Worm (Caenorhabditis elegans) whole organism, L3 larva: ENCODE data around the gene clc-9.

Source experiments
- R02D3.7 ChIP-seq: fragments of 150-350 bp; optimal IDR thresholded peaks from 2 replicates; lab custom pipeline; 2014; ENCODE audit warnings: missing biosample characterization, missing genetic modification characterization
- ZK546.5 ChIP-seq: sonication (generic microtip); optimal IDR thresholded peaks from 2 replicates; lab custom pipeline; 2017; ENCODE audit warnings: missing biosample characterization, missing genetic modification characterization
- ama-1 ChIP-seq: fragments of 150-350 bp; optimal IDR thresholded peaks from 2 replicates; lab custom pipeline; 2018
- ceh-28 ChIP-seq: fragments of 150-350 bp; optimal IDR thresholded peaks from 2 replicates; lab custom pipeline; 2014; ENCODE audit warnings: missing biosample characterization, missing genetic modification reagents, missing genetic modification characterization
- ceh-82 ChIP-seq: fragments of 150-350 bp; optimal IDR thresholded peaks from 2 replicates; lab custom pipeline; 2014; ENCODE audit warnings: missing biosample characterization, missing genetic modification characterization
- ceh-9 ChIP-seq: sonication (generic microtip); optimal IDR thresholded peaks from 2 replicates; lab custom pipeline; 2018; ENCODE audit warnings: missing biosample characterization, missing genetic modification characterization
- daf-12 ChIP-seq: fragments of 150-350 bp; optimal IDR thresholded peaks from 2 replicates; lab custom pipeline; 2014; ENCODE audit warnings: missing biosample characterization, missing genetic modification reagents, missing genetic modification characterization
- egl-27 ChIP-seq: sonication (generic microtip); optimal IDR thresholded peaks from 4 replicates; lab custom pipeline; 2017; ENCODE audit warnings: missing biosample characterization, missing genetic modification reagents, missing genetic modification characterization
- egl-5 ChIP-seq: fragments of 150-350 bp; optimal IDR thresholded peaks from 2 replicates; lab custom pipeline; 2017; ENCODE audit warnings: missing biosample characterization, missing genetic modification reagents, missing genetic modification characterization, inconsistent platforms
- elt-1 ChIP-seq: fragments of 150-350 bp; optimal IDR thresholded peaks from 2 replicates; lab custom pipeline; 2014; ENCODE audit warnings: missing biosample characterization, missing genetic modification characterization
- elt-2 ChIP-seq: sonication (generic microtip); optimal IDR thresholded peaks from 2 replicates; lab custom pipeline; 2016; ENCODE audit warnings: missing genetic modification reagents, mild to moderate bottlenecking, missing genetic modification characterization, missing compliant biosample characterization
- eor-1 ChIP-seq, 2 experiments: fragments of 150-350 bp; optimal IDR thresholded peaks; 2 replicates each; lab custom pipeline; 2014 to 2018; ENCODE audit warnings: missing biosample characterization in 2 of 2, missing genetic modification characterization in 2 of 2
- fkh-10 ChIP-seq: sonication (generic microtip); optimal IDR thresholded peaks from 2 replicates; lab custom pipeline; 2017; ENCODE audit warnings: missing biosample characterization, missing genetic modification reagents, missing genetic modification characterization
- fkh-2 ChIP-seq: fragments of 150-350 bp; optimal IDR thresholded peaks from 2 replicates; lab custom pipeline; 2014; ENCODE audit warnings: missing biosample characterization, missing genetic modification reagents, missing genetic modification characterization
- hmg-11 ChIP-seq: sonication (generic microtip); optimal IDR thresholded peaks from 2 replicates; lab custom pipeline; 2016; ENCODE audit warnings: missing genetic modification characterization, missing compliant biosample characterization
- jun-1 ChIP-seq: fragments of 150-350 bp; optimal IDR thresholded peaks from 2 replicates; lab custom pipeline; 2014; ENCODE audit warnings: missing biosample characterization, missing genetic modification reagents, missing genetic modification characterization
- lin-15B ChIP-seq: fragments of 150-350 bp; optimal IDR thresholded peaks from 2 replicates; lab custom pipeline; 2014; ENCODE audit warnings: missing biosample characterization, missing genetic modification characterization
- lin-39 ChIP-seq: fragments of 150-350 bp; optimal IDR thresholded peaks from 2 replicates; lab custom pipeline; 2018; ENCODE audit warnings: missing biosample characterization, missing genetic modification reagents, missing genetic modification characterization
- lsy-12 ChIP-seq: sonication (generic microtip); optimal IDR thresholded peaks from 2 replicates; lab custom pipeline; 2016; ENCODE audit warnings: mild to moderate bottlenecking, missing genetic modification characterization, missing compliant biosample characterization
- mdl-1 ChIP-seq: fragments of 150-350 bp; optimal IDR thresholded peaks from 2 replicates; lab custom pipeline; 2014; ENCODE audit warnings: missing biosample characterization, missing genetic modification characterization
- nfya-1 ChIP-seq: sonication (generic microtip); optimal IDR thresholded peaks from 2 replicates; lab custom pipeline; 2017; ENCODE audit warnings: missing genetic modification characterization, mild to moderate bottlenecking, missing compliant biosample characterization, antibody characterized with exemption, moderate library complexity; ENCODE audit not compliant: insufficient read depth
- nhr-11 ChIP-seq: fragments of 150-350 bp; optimal IDR thresholded peaks from 2 replicates; lab custom pipeline; 2014; ENCODE audit warnings: missing biosample characterization, missing genetic modification characterization
- nhr-12 ChIP-seq: fragments of 150-350 bp; optimal IDR thresholded peaks from 2 replicates; lab custom pipeline; 2014; ENCODE audit warnings: missing biosample characterization, missing genetic modification characterization
- nhr-23 ChIP-seq: fragments of 150-350 bp; optimal IDR thresholded peaks from 2 replicates; lab custom pipeline; 2014; ENCODE audit warnings: missing biosample characterization, missing genetic modification reagents, missing genetic modification characterization
- nhr-25 ChIP-seq: sonication (generic microtip); optimal IDR thresholded peaks from 2 replicates; lab custom pipeline; 2017; ENCODE audit warnings: missing biosample characterization, missing genetic modification characterization
- nhr-43 ChIP-seq: sonication (generic microtip); optimal IDR thresholded peaks from 2 replicates; lab custom pipeline; 2016; ENCODE audit warnings: mild to moderate bottlenecking, missing genetic modification characterization, missing compliant biosample characterization; ENCODE audit not compliant: poor library complexity, severe bottlenecking
- nhr-76 ChIP-seq: fragments of 150-350 bp; sonication (generic microtip); optimal IDR thresholded peaks from 5 replicates; lab custom pipeline; 2014; ENCODE audit warnings: missing biosample characterization, missing genetic modification characterization
- nhr-77 ChIP-seq: fragments of 150-350 bp; optimal IDR thresholded peaks from 2 replicates; lab custom pipeline; 2014; ENCODE audit warnings: missing biosample characterization, missing genetic modification characterization
- pha-4 ChIP-seq: fragments of 150-350 bp; optimal IDR thresholded peaks from 2 replicates; lab custom pipeline; 2014; ENCODE audit warnings: missing biosample characterization, missing genetic modification reagents, missing genetic modification characterization
- pqm-1 ChIP-seq: fragments of 150-350 bp; optimal IDR thresholded peaks from 2 replicates; lab custom pipeline; 2017; ENCODE audit warnings: missing biosample characterization, missing genetic modification characterization, inconsistent platforms
- sea-2 ChIP-seq: fragments of 150-350 bp; sonication (generic microtip); optimal IDR thresholded peaks from 4 replicates; lab custom pipeline; 2014; ENCODE audit warnings: missing biosample characterization, missing genetic modification reagents, missing genetic modification characterization
- skn-1 ChIP-seq: fragments of 150-350 bp; optimal IDR thresholded peaks from 2 replicates; lab custom pipeline; 2014; ENCODE audit warnings: missing biosample characterization, missing genetic modification characterization
- snpc-4 ChIP-seq: fragments of 150-350 bp; optimal IDR thresholded peaks from 2 replicates; lab custom pipeline; 2014; ENCODE audit warnings: missing biosample characterization, missing genetic modification characterization
- tbx-2 ChIP-seq: sonication (generic microtip); optimal IDR thresholded peaks from 2 replicates; lab custom pipeline; 2016; ENCODE audit warnings: mild to moderate bottlenecking, missing genetic modification characterization, missing compliant biosample characterization
- unc-39 ChIP-seq: sonication (generic microtip); optimal IDR thresholded peaks from 4 replicates; lab custom pipeline; 2017; ENCODE audit warnings: missing biosample characterization, missing genetic modification characterization
- unc-62 ChIP-seq: fragments of 150-350 bp; sonication (generic microtip); optimal IDR thresholded peaks from 4 replicates; lab custom pipeline; 2014; ENCODE audit warnings: missing biosample characterization, missing genetic modification reagents, missing genetic modification characterization
- zag-1 ChIP-seq: fragments of 150-350 bp; optimal IDR thresholded peaks from 2 replicates; lab custom pipeline; 2014; ENCODE audit warnings: missing biosample characterization, missing genetic modification characterization
- ztf-11 ChIP-seq: fragments of 150-350 bp; optimal IDR thresholded peaks from 2 replicates; lab custom pipeline; 2014; ENCODE audit warnings: missing biosample characterization, missing genetic modification characterization

The clc-9 gene

ce11 chrIV:11111898-11112297 is 843 bp upstream of the clc-9 start:
- TF ChIP-seq eor-1 (tag; optimal IDR thresholded peaks at IDR 0.05; lab: Kevin White, UChicago) (no peak), lin-15B (tag; lab: Kevin White, UChicago) (no peak), hmg-11 (tag; lab: Kevin White, UChicago) (no peak), nfya-1 (tag; lab: Kevin White, UChicago) (peak; percentile 24), nhr-23 (tag; lab: Kevin White, UChicago) (no peak), ztf-11 (tag; lab: Kevin White, UChicago) (no peak), daf-12 (tag; lab: Kevin White, UChicago) (no peak), ama-1 (no peak), snpc-4 (tag; lab: Kevin White, UChicago) (no peak), egl-5 (tag; lab: Kevin White, UChicago) (peak; percentile 3), pha-4 (tag; lab: Kevin White, UChicago) (no peak)

- TF ChIP-seq fkh-10 (GFP tag; lab: Kevin White, UChicago) (peak; percentile 49), pqm-1 (tag; lab: Kevin White, UChicago) (peak; percentile 62), ztf-11 (tag; lab: Kevin White, UChicago) (no peak), elt-1 (tag; lab: Kevin White, UChicago) (peak; percentile 37), nhr-77 (no peak), unc-39 (tag; lab: Kevin White, UChicago) (no peak), daf-12 (tag; lab: Kevin White, UChicago) (no peak), nhr-12 (tag; lab: Kevin White, UChicago) (no peak), nhr-23 (tag; lab: Kevin White, UChicago) (peak; percentile 92), nhr-11 (tag; lab: Kevin White, UChicago) (peak; percentile 18), mdl-1 (tag; lab: Kevin White, UChicago) (peak; percentile 84), ZK546.5 (tag; lab: Kevin White, UChicago) (no peak), nhr-25 (peak; percentile 41), fkh-2 (tag; lab: Kevin White, UChicago) (no peak), R02D3.7 (tag; lab: Kevin White, UChicago) (peak; percentile 78), lsy-12 (peak; percentile 97), hmg-11 (tag; lab: Kevin White, UChicago) (peak; percentile 89), ceh-82 (no peak), skn-1 (tag; lab: Kevin White, UChicago) (peak; percentile 76), lin-15B (tag; lab: Kevin White, UChicago) (peak; percentile 92), lin-39 (tag; lab: Kevin White, UChicago) (peak; percentile 97), jun-1 (tag; lab: Kevin White, UChicago) (peak; percentile 86), unc-62 (GFP tag; lab: Kevin White, UChicago) (no peak), zag-1 (tag; lab: Kevin White, UChicago) (peak; percentile 50), tbx-2 (peak; percentile 71), pha-4 (tag; lab: Kevin White, UChicago) (peak; percentile 94), ama-1 (peak; percentile 42), sea-2 (GFP tag; lab: Kevin White, UChicago) (no peak), egl-5 (tag; lab: Kevin White, UChicago) (peak; percentile 92), ceh-9 (tag; lab: Kevin White, UChicago) (no peak), nhr-43 (tag; lab: Kevin White, UChicago) (peak; percentile 50), ceh-28 (tag; lab: Kevin White, UChicago) (peak; percentile 79), nhr-76 (no peak), nfya-1 (tag; lab: Kevin White, UChicago) (peak; percentile 100), snpc-4 (tag; lab: Kevin White, UChicago) (peak; percentile 23), elt-2 (tag; lab: Kevin White, UChicago) (peak; percentile 81), egl-27 (tag; lab: Kevin White, UChicago) (peak; percentile 25)
- TF ChIP-seq, all 47 proteins: peak for 25
These were observed 6.2 kb downstream of the clc-9 start, which contains the start of the genes imp-2 and enpl-1 for ce11 chrIV:11118837-11119491. Gene imp-2, minus strand, starts transcription at chrIV:11118887. Gene enpl-1, plus strand, starts transcription at chrIV:11119298.
